Fruit fly (Drosophila melanogaster) whole organism, adult: ENCODE data around the gene CG13829.

Experiments
- CG1620 ChIP-seq: fragments of 200-800 bp; sonication (Bioruptor generic); optimal IDR thresholded peaks from 2 replicates; lab custom pipeline; 2016; ENCODE audit warnings: missing biosample characterization, missing genetic modification characterization
- kay ChIP-seq: fragments of 200-800 bp; sonication (Bioruptor generic); peaks from one replicate; lab custom pipeline; 2016; ENCODE audit warnings: missing biosample characterization, missing genetic modification characterization, borderline replicate concordance

- TF ChIP-seq CG1620 (GFP tag; lab: Kevin White, UChicago) (no peak), kay (no peak)
Measured at dm6 chr3R:23112680-23113362, 48.3 kb downstream of the CG13829 start, which contains the start of gene Cow.
